Worm (Caenorhabditis elegans): Measurements from ENCODE around the gene H18N23.2.
"Not testable (repeated sequence)": the region's sequence is repeated elsewhere in the genome, so short reads cannot be mapped to it uniquely, and the experiment has no call there.

H18N23.2 gene

ce11 chrX:17640790-17641189 is at the start of gene H18N23.2:
Gene H18N23.2, minus strand, starts transcription at chrX:17640871.
- TF ChIP-seq W03F9.2 (tag; optimal IDR thresholded peaks at IDR 0.05) (no peak), dao-5 (tag; optimal IDR thresholded peaks at IDR 0.05) (no peak), him-1 (tag; optimal IDR thresholded peaks at IDR 0.05) (no peak)

DNA sequence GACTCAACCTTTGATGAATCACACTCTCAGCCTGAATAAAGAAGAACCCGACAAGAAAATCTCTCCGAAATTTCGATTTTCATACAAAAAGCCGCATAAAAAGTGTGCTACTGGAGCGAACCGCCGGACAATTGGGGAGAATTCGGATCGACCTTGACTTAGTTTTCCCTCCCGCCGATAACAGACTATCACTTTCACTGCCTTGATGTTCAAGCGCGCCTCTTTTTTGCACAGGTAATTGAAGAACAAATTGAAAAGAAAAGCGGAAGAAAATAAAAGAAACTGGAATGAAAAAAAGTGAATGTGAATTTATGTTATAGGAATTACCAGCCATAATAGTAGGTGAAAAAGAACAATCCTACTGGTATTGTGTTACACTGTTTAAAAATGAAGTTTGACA is 45.3 kb upstream of the H18N23.2 start:
- TF ChIP-seq W03F9.2 (tag; optimal IDR thresholded peaks at IDR 0.05) (no peak), him-1 (tag; optimal IDR thresholded peaks at IDR 0.05) (no peak), dao-5 (tag; optimal IDR thresholded peaks at IDR 0.05) (no peak)

DNA sequence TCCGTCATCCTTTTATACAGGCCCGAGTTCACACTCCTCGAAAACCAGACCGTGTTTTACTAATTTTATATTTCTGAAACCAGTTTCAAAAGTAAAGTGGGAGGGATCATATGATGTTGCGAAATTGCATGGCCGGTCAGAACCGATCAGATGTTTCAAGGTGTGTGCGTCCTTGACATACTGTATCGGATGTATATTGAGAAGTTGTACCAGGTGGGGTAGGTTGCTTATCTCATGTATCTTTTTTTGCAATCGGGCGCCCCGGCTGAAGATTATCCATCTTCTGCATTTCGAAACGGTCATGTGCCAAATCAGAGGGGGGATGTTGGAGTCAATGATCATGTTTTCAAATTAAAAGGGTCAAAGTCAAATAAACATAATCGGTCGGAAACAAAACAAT is 44.1 kb upstream of the H18N23.2 start, which contains the start of gene T23E7.6:
Gene T23E7.6 (minus strand): TSS at position 45 of the 400 bp plus-strand sequence.
- no peak for TF ChIP-seq dao-5 (tag; optimal IDR thresholded peaks at IDR 0.05)
- no peak for TF ChIP-seq W03F9.2 (tag; optimal IDR thresholded peaks at IDR 0.05)
- no peak for TF ChIP-seq him-1 (tag; optimal IDR thresholded peaks at IDR 0.05)

ce11 chrX:17683698-17684097 is 43.0 kb upstream of the H18N23.2 start:
- TF ChIP-seq W03F9.2 (tag; optimal IDR thresholded peaks at IDR 0.05) (no peak), him-1 (tag; optimal IDR thresholded peaks at IDR 0.05) (no peak), dao-5 (tag; optimal IDR thresholded peaks at IDR 0.05) (no peak)

DNA sequence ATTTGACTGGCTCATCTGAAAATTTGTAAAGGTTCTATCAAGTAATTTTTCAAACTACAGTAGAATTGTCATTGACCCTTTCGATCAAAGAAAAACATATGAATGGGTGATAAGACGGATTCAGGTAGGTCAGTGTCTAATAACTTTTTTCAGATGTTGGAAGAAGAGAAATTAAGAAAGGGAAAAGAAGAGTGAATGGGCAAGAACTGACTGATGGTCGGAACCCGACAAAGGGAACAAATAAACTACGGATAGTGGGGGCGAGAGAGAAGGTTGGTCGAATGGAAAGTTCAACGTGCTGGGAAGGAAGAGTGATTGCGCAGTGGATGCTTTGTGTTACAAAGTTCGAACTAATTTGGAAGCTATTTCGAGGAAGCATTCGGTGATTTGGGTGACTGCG is 41.6 kb upstream of the H18N23.2 start:
- TF ChIP-seq W03F9.2 (tag; optimal IDR thresholded peaks at IDR 0.05) (no peak), dao-5 (tag; optimal IDR thresholded peaks at IDR 0.05) (no peak), him-1 (tag; optimal IDR thresholded peaks at IDR 0.05) (no peak)

ce11 chrX:17681534-17681933 is 40.9 kb upstream of the H18N23.2 start:
- TF ChIP-seq dao-5 (tag; optimal IDR thresholded peaks at IDR 0.05) = no peak
- TF ChIP-seq W03F9.2 (tag; optimal IDR thresholded peaks at IDR 0.05) = no peak
- TF ChIP-seq him-1 (tag; optimal IDR thresholded peaks at IDR 0.05) = no peak

ce11 chrX:17676679-17677078 is 36.0 kb upstream of the H18N23.2 start:
- TF ChIP-seq him-1 (tag; optimal IDR thresholded peaks at IDR 0.05) = no peak
- no peak for TF ChIP-seq dao-5 (tag; optimal IDR thresholded peaks at IDR 0.05)
- TF ChIP-seq W03F9.2 (tag; optimal IDR thresholded peaks at IDR 0.05) = no peak

- TF ChIP-seq him-1 (tag; optimal IDR thresholded peaks at IDR 0.05) (no peak), W03F9.2 (tag; optimal IDR thresholded peaks at IDR 0.05) (no peak), dao-5 (tag; optimal IDR thresholded peaks at IDR 0.05) (no peak)
Measured at ce11 chrX:17675727-17676126, 35.1 kb upstream of the H18N23.2 start.

DNA sequence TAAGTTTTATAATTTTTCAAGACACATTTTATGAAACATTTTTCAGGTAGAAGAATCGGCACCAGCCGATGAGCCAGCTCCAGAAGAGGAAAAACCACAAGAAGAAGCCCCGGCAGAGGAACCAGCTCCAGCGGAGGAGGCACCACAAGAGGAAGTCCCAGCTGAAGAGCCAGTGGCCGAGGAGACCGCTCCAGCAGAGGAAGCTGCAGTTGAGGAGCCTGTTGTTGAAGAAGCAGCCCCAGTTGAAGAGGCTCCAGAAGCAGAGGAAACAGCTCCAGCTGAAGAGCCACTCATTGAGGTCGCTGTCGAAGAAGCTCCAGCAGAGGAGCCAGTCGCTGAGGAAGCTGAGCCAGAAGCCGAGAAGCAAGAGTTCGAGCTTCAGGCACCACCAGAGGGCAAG is 33.6 kb upstream of the H18N23.2 start:
- no peak for TF ChIP-seq dao-5 (tag; optimal IDR thresholded peaks at IDR 0.05)
- TF ChIP-seq W03F9.2 (tag; optimal IDR thresholded peaks at IDR 0.05) = no peak
- TF ChIP-seq him-1 (tag; optimal IDR thresholded peaks at IDR 0.05) = no peak

DNA sequence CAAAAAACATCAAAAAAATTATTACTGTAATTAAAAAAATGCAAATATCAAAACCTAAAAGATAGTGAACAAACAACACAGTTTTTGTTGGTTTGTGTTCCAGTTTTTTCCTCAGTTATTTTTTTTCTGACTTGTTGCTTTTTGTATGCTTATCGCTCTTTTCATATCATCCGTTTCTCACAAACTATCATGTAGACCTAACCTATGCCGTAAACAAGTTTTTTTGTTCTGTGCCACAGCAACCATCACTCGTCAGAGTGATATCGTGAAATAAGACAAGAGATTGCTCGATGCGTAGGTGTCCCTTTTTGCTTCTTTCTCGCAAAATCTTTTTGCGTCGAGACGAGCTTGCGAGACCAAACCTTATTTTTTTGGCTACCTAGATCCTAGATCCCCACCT is 31.6 kb upstream of the H18N23.2 start:
- TF ChIP-seq him-1 (tag; optimal IDR thresholded peaks at IDR 0.05) = no peak
- TF ChIP-seq dao-5 (tag; optimal IDR thresholded peaks at IDR 0.05) = no peak
- no peak for TF ChIP-seq W03F9.2 (tag; optimal IDR thresholded peaks at IDR 0.05)

- TF ChIP-seq W03F9.2 (tag; optimal IDR thresholded peaks at IDR 0.05) = no peak
- TF ChIP-seq dao-5 (tag; optimal IDR thresholded peaks at IDR 0.05) = no peak
- no peak for TF ChIP-seq him-1 (tag; optimal IDR thresholded peaks at IDR 0.05)
Measured at ce11 chrX:17670379-17671077, 29.9 kb upstream of the H18N23.2 start, which contains the start of gene T23E7.2. Gene T23E7.2, plus strand, starts transcription at chrX:17671027.

ce11 chrX:17667288-17667687 is 26.6 kb upstream of the H18N23.2 start:
- TF ChIP-seq W03F9.2 (tag; optimal IDR thresholded peaks at IDR 0.05) (no peak), dao-5 (tag; optimal IDR thresholded peaks at IDR 0.05) (no peak), him-1 (tag; optimal IDR thresholded peaks at IDR 0.05) (no peak)

DNA sequence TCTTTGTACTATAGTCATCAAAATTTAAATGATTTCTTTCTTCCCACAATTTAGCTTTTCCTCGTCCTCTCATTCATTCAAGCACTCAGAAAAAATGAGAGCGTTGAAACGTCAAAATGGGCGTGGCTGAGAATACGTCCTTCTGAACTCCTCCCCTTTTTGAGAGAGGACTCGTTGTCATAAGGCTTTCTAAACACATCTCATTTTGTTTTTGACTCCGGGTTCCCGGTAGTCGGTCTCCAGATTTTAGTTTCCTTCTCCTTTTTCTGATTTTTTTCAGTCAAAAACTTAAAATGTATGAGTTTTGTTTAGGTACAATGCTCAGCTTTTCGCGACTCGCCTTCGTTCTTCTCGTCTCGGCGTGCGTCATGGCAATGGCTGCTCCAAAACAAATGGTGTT is 21.5 kb upstream of the H18N23.2 start, which contains the start of gene nlp-6:
Gene nlp-6 (plus strand): TSS at position 301 of the 400 bp plus-strand sequence.
- no peak for TF ChIP-seq W03F9.2 (tag; optimal IDR thresholded peaks at IDR 0.05)
- TF ChIP-seq him-1 (tag; optimal IDR thresholded peaks at IDR 0.05) = no peak
- TF ChIP-seq dao-5 (tag; optimal IDR thresholded peaks at IDR 0.05) = no peak

- TF ChIP-seq him-1, dao-5, W03F9.2 (tag; optimal IDR thresholded peaks at IDR 0.05): not testable (repeated sequence)
Measured at ce11 chrX:17649380-17649779, 8.7 kb upstream of the H18N23.2 start, which contains the start of gene tmem-218. Gene tmem-218, plus strand, starts transcription at chrX:17649680.

DNA sequence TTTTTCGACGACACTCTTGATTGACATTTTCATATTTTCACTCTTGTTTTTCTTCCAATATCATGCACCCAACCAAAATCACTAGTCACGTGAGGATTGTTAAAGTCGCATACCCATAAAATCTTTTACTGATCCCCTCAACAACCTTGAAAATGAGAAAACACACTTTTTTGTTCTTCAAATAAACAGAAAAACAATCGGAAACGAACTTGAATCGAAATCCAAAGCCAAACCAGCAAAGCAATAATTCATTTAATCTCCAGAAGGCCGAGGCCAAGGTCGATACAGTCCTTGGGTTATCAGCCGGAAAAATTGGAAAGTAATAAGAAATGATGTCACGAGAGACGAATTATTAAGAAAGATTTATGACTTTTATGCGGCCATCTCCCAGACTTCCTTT is 3.1 kb upstream of the H18N23.2 start:
- TF ChIP-seq him-1 (tag; optimal IDR thresholded peaks at IDR 0.05) (no peak), W03F9.2 (tag; optimal IDR thresholded peaks at IDR 0.05) (no peak), dao-5 (tag; optimal IDR thresholded peaks at IDR 0.05) (no peak)

Measured in whole organism, L4/young adult.